Worm (Caenorhabditis elegans) whole organism, L1 larva: Measurements from ENCODE around the gene sqv-1.
A peak's percentile ranks its signal among the peaks of the same experiment; 100 is the strongest.
"Not testable (repeated sequence)": the region's sequence is repeated elsewhere in the genome, so short reads cannot be mapped to it uniquely, and the experiment has no call there.

Source experiments
- C04F5.9 ChIP-seq: sonication (generic microtip); optimal IDR thresholded peaks from 2 replicates; lab custom pipeline; 2016; ENCODE audit warnings: missing genetic modification characterization, missing compliant biosample characterization
- C16A3.4 ChIP-seq: fragments of 150-350 bp; optimal IDR thresholded peaks from 2 replicates; lab custom pipeline; 2014; ENCODE audit warnings: missing biosample characterization, missing genetic modification characterization
- C34B4.2 ChIP-seq: sonication (generic microtip); optimal IDR thresholded peaks from 2 replicates; lab custom pipeline; 2017; ENCODE audit warnings: mild to moderate bottlenecking, missing genetic modification characterization, missing compliant biosample characterization
- aha-1 ChIP-seq: fragments of 150-350 bp; optimal IDR thresholded peaks from 2 replicates; lab custom pipeline; 2014; ENCODE audit warnings: missing biosample characterization, missing genetic modification characterization
- aly-2 ChIP-seq: fragments of 150-350 bp; optimal IDR thresholded peaks from 2 replicates; lab custom pipeline; 2014; ENCODE audit warnings: missing biosample characterization, missing genetic modification characterization
- blmp-1 ChIP-seq: fragments of 150-350 bp; optimal IDR thresholded peaks from 2 replicates; lab custom pipeline; 2014; ENCODE audit warnings: missing biosample characterization, missing genetic modification characterization
- ceh-63 ChIP-seq: fragments of 200-800 bp; sonication (Bioruptor generic); optimal IDR thresholded peaks from 2 replicates; lab custom pipeline; 2018; ENCODE audit warnings: mild to moderate bottlenecking, missing genetic modification characterization, missing compliant biosample characterization
- ceh-82 ChIP-seq, 3 experiments: fragments of 150-350 bp in 1 of 3; sonication (generic microtip) in 2 of 3; optimal IDR thresholded peaks; 2 replicates each; lab custom pipeline; 2014 to 2017; ENCODE audit warnings: missing biosample characterization in 3 of 3, missing genetic modification characterization in 3 of 3
- ces-1 ChIP-seq: fragments of 150-350 bp; optimal IDR thresholded peaks from 2 replicates; lab custom pipeline; 2014; ENCODE audit warnings: missing biosample characterization, missing genetic modification reagents, missing genetic modification characterization
- dpl-1 ChIP-seq, 3 experiments: fragments of 150-350 bp in 2 of 3; sonication (generic microtip) in 1 of 3; optimal IDR thresholded peaks; 2 replicates each; lab custom pipeline; 2014 to 2017; ENCODE audit warnings: missing biosample characterization in 3 of 3, missing genetic modification characterization in 3 of 3, missing genetic modification reagents in 3 of 3
- efl-1 ChIP-seq, 4 experiments: fragments of 150-350 bp; optimal IDR thresholded peaks in 3 of 4; peaks in 1 of 4; 1 replicate in 1 of 4; 2 replicates in 3 of 4; lab custom pipeline; 2014; ENCODE audit warnings: missing biosample characterization in 2 of 4, missing genetic modification characterization in 2 of 4, missing genetic modification reagents in 2 of 4
- efl-3 ChIP-seq: fragments of 200-800 bp; sonication (Bioruptor generic); optimal IDR thresholded peaks from 2 replicates; lab custom pipeline; 2018; ENCODE audit warnings: mild to moderate bottlenecking, missing genetic modification characterization, missing compliant biosample characterization
- egl-27 ChIP-seq, 2 experiments: fragments of 150-350 bp in 1 of 2; sonication (generic microtip); optimal IDR thresholded peaks; 3 replicates each; lab custom pipeline; 2017 to 2018; ENCODE audit warnings: missing biosample characterization in 2 of 2, missing genetic modification characterization in 2 of 2, missing genetic modification reagents in 2 of 2
- ets-5 ChIP-seq: fragments of 200-800 bp; sonication (Bioruptor generic); IDR thresholded peaks from 2 replicates; pipeline ENCODE4 v1.3.6; 2022; ENCODE audit warnings: missing genetic modification characterization, missing compliant biosample characterization
- fkh-4 ChIP-seq: sonication (generic microtip); optimal IDR thresholded peaks from 2 replicates; lab custom pipeline; 2016; ENCODE audit warnings: missing compliant biosample characterization, missing genetic modification characterization, borderline replicate concordance
- fkh-8 ChIP-seq: sonication (generic microtip); optimal IDR thresholded peaks from 2 replicates; lab custom pipeline; 2016; ENCODE audit warnings: mild to moderate bottlenecking, missing genetic modification characterization, missing compliant biosample characterization
- hlh-4 ChIP-seq: sonication (generic microtip); optimal IDR thresholded peaks from 2 replicates; lab custom pipeline; 2016; ENCODE audit warnings: mild to moderate bottlenecking, missing genetic modification characterization, missing compliant biosample characterization
- jun-1 ChIP-seq: fragments of 150-350 bp; optimal IDR thresholded peaks from 2 replicates; lab custom pipeline; 2014; ENCODE audit warnings: missing biosample characterization, missing genetic modification reagents, missing genetic modification characterization
- lin-15B ChIP-seq: fragments of 150-350 bp; sonication (generic microtip); optimal IDR thresholded peaks from 3 replicates; lab custom pipeline; 2014; ENCODE audit warnings: missing biosample characterization, missing genetic modification characterization
- lin-39 ChIP-seq: fragments of 150-350 bp; optimal IDR thresholded peaks from 2 replicates; lab custom pipeline; 2014; ENCODE audit warnings: missing biosample characterization, missing genetic modification reagents, missing genetic modification characterization
- mep-1 ChIP-seq: fragments of 150-350 bp; optimal IDR thresholded peaks from 2 replicates; lab custom pipeline; 2014; ENCODE audit warnings: missing biosample characterization, missing genetic modification characterization
- nhr-20 ChIP-seq: sonication (generic microtip); optimal IDR thresholded peaks from 2 replicates; lab custom pipeline; 2016; ENCODE audit warnings: mild to moderate bottlenecking, missing genetic modification characterization, missing compliant biosample characterization
- nhr-237 ChIP-seq: fragments of 150-350 bp; optimal IDR thresholded peaks from 2 replicates; lab custom pipeline; 2014; ENCODE audit warnings: missing biosample characterization, missing genetic modification characterization
- nhr-77 ChIP-seq: fragments of 150-350 bp; optimal IDR thresholded peaks from 2 replicates; lab custom pipeline; 2014; ENCODE audit warnings: missing biosample characterization, missing genetic modification characterization
- pag-3 ChIP-seq: sonication (generic microtip); optimal IDR thresholded peaks from 2 replicates; lab custom pipeline; 2017; ENCODE audit warnings: missing genetic modification characterization, mild to moderate bottlenecking, missing compliant biosample characterization, antibody characterized with exemption, borderline replicate concordance; ENCODE audit not compliant: insufficient read depth
- pax-3 ChIP-seq: fragments of 200-800 bp; sonication (Bioruptor generic); optimal IDR thresholded peaks from 2 replicates; lab custom pipeline; 2018; ENCODE audit warnings: mild to moderate bottlenecking, missing genetic modification characterization, moderate library complexity, missing compliant biosample characterization
- skn-1 ChIP-seq: fragments of 150-350 bp; optimal IDR thresholded peaks from 2 replicates; lab custom pipeline; 2014; ENCODE audit warnings: missing biosample characterization, missing genetic modification characterization
- snu-23 ChIP-seq: sonication (generic microtip); optimal IDR thresholded peaks from 2 replicates; lab custom pipeline; 2016; ENCODE audit warnings: missing genetic modification characterization, missing compliant biosample characterization
- sox-4 ChIP-seq: sonication (generic microtip); optimal IDR thresholded peaks from 2 replicates; lab custom pipeline; 2016; ENCODE audit warnings: missing genetic modification characterization, missing compliant biosample characterization
- sptf-1 ChIP-seq: fragments of 150-350 bp; optimal IDR thresholded peaks from 2 replicates; lab custom pipeline; 2014; ENCODE audit warnings: missing biosample characterization, missing genetic modification characterization
- sup-37 ChIP-seq: fragments of 200-800 bp; sonication (Bioruptor generic); optimal IDR thresholded peaks from 2 replicates; lab custom pipeline; 2018; ENCODE audit warnings: mild to moderate bottlenecking, missing genetic modification characterization, missing compliant biosample characterization
- swsn-7 ChIP-seq: sonication (generic microtip); optimal IDR thresholded peaks from 2 replicates; lab custom pipeline; 2016; ENCODE audit warnings: missing genetic modification characterization, missing compliant biosample characterization
- unc-130 ChIP-seq: fragments of 150-350 bp; optimal IDR thresholded peaks from 2 replicates; lab custom pipeline; 2017; ENCODE audit warnings: missing biosample characterization, missing genetic modification characterization, inconsistent platforms
- unc-30 ChIP-seq: sonication (generic microtip); optimal IDR thresholded peaks from 2 replicates; lab custom pipeline; 2017; ENCODE audit warnings: missing biosample characterization, missing genetic modification characterization
- unc-86 ChIP-seq: sonication (generic microtip); optimal IDR thresholded peaks from 2 replicates; lab custom pipeline; 2016; ENCODE audit warnings: missing genetic modification characterization, missing compliant biosample characterization
- vab-15 ChIP-seq: sonication (generic microtip); optimal IDR thresholded peaks from 2 replicates; lab custom pipeline; 2017; ENCODE audit warnings: missing genotype, mild to moderate bottlenecking, missing genetic modification characterization, missing compliant biosample characterization
- xbp-1 ChIP-seq: sonication (generic microtip); optimal IDR thresholded peaks from 2 replicates; lab custom pipeline; 2016; ENCODE audit warnings: missing genetic modification characterization, missing compliant biosample characterization

sqv-1 gene

DNA sequence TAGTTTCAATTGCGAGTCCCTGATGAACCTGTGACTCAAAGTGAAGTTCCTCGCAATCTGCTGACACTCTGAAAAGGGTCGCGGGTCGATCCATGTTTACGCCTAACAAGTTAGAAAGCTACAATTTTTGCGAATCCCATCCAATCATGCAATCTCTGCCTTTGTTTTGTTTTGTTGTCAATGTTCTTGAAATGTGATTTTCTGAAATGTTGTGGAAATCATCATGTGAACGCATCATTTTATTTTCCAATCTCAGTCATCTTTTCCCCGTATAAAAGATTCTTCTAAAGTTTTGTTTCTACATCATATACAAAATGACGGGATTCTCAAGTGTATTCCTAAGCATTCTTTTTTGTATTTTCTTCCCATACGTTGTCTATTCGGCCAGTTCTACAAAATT lies 12.8 kb upstream of the sqv-1 start, which contains the start of gene F17E9.4:
TSS of gene F17E9.4 (plus strand) at position 301 of the 400 bp plus-strand sequence.
- TF ChIP-seq C34B4.2 (tag; lab: Kevin White, UChicago) (no peak), xbp-1 (tag; lab: Kevin White, UChicago) (no peak), mep-1 (tag; lab: Kevin White, UChicago) (no peak), nhr-237 (tag; lab: Kevin White, UChicago) (no peak), sup-37 (GFP tag; lab: Kevin White, UChicago) (no peak), fkh-8 (tag; lab: Kevin White, UChicago) (no peak), fkh-4 (tag; lab: Kevin White, UChicago) (no peak), hlh-4 (tag; lab: Kevin White, UChicago) (no peak), C04F5.9 (tag; lab: Kevin White, UChicago) (no peak), nhr-77 (no peak), lin-39 (no peak), snu-23 (GFP tag; lab: Kevin White, UChicago) (no peak), blmp-1 (tag; lab: Kevin White, UChicago) (no peak), ceh-82 (tag; optimal IDR thresholded peaks at IDR 0.05; lab: Kevin White, UChicago) (no peak), aly-2 (tag; lab: Kevin White, UChicago) (no peak), swsn-7 (tag; lab: Kevin White, UChicago) (no peak)

DNA sequence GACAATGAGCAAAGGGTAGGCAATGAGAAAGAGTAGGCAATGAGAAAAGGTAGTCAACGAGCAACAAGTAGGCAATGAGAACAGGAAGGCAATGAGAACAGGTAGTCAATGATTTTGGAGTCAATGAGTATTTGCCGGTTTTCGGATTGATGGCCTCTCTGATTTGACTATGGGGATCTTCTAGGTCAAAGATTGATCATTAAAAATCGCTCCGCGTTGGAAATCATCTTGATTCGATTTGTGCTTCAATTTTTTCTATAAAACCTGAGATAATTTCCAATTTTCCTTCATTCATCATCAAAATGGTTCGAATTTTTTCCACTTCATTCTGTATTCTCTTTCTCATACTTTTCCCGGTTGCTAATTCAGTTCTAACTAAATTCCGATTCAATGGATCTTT lies 8.9 kb upstream of the sqv-1 start, which contains the start of gene F17E9.16:
TSS of gene F17E9.16 (plus strand) at position 301 of the 400 bp plus-strand sequence.
- not testable (repeated sequence) for TF ChIP-seq efl-1 (optimal IDR thresholded peaks at IDR 0.05; lab: Kevin White, UChicago); efl-1 (GFP tag; optimal IDR thresholded peaks at IDR 0.05 in 1 of 2; lab: Kevin White, UChicago); C16A3.4 (tag; lab: Kevin White, UChicago); ets-5 (GFP tag; lab: Robert Waterston, UW)
- TF ChIP-seq, all 84 proteins: peak for 0; not testable (repeated sequence) for 84

DNA sequence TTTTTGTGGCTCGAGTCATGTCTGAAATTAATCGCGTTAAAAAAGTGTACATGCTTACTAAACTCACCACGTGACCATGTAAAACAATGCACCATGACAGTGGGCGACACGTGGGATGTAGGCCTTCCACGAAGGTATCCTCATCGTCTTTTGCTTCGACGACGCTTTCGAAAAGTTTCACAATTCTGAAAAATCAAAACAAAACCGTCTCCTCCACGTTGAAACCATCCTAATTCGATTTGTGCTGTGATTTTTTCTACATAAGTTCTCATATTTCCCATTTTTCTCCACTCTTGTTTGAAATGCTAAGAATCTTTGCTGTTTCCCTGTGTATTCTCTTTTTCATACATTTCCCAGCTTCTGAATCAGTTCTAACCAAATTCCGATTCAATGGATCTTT lies 6.3 kb upstream of the sqv-1 start, which contains the start of gene F17E9.3:
TSS of gene F17E9.3 (plus strand) at position 301 of the 400 bp plus-strand sequence.
- TF ChIP-seq egl-27 (tag; optimal IDR thresholded peaks at IDR 0.05; lab: Kevin White, UChicago): no peak
- TF ChIP-seq skn-1: no peak
- TF ChIP-seq unc-30 (tag; lab: Kevin White, UChicago): no peak
- no peak for TF ChIP-seq sptf-1 (tag; lab: Kevin White, UChicago)
- no peak for TF ChIP-seq ceh-63
- no peak for TF ChIP-seq vab-15 (tag; lab: Kevin White, UChicago)
- no peak for TF ChIP-seq blmp-1 (tag; lab: Kevin White, UChicago)
- TF ChIP-seq pag-3 (tag; lab: Kevin White, UChicago): no peak
- TF ChIP-seq unc-86 (tag; lab: Kevin White, UChicago): no peak
- TF ChIP-seq lin-15B (tag; lab: Kevin White, UChicago): no peak
- no peak for TF ChIP-seq unc-130 (tag; lab: Kevin White, UChicago)
- TF ChIP-seq jun-1 (tag; lab: Kevin White, UChicago): no peak
- TF ChIP-seq dpl-1 (GFP tag; optimal IDR thresholded peaks at IDR 0.05; lab: Kevin White, UChicago): no peak
- no peak for TF ChIP-seq aha-1 (tag; lab: Kevin White, UChicago)
- no peak for TF ChIP-seq nhr-20
- TF ChIP-seq ces-1: no peak
- TF ChIP-seq sox-4: no peak
- TF ChIP-seq pax-3 (tag; lab: Kevin White, UChicago): no peak
- TF ChIP-seq aly-2 (tag; lab: Kevin White, UChicago): no peak

DNA sequence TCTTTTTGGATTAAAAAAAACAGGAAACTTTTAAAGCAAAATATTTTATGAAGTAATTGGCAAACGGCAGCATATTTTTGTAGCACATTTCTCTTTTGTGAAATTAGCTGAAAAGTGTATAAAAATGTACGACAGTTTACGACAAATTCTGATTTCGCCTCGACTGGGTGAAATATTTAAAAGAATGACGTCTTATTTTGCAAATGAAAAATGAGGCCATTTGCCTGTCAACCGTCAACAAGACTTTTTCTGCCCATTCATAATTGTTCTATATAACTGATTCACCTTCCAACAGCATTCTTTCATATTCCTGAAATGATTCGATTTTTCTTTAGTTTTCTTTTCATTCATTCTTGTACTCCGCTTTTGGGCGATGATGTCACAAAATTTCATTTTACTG lies 5.3 kb upstream of the sqv-1 start, which contains the start of the genes F17E9.2 and col-116:
TSS of gene F17E9.2 (plus strand) at position 301 of the 400 bp plus-strand sequence.
TSS of gene col-116 (plus strand) at position 315 of the 400 bp plus-strand sequence.
- TF ChIP-seq sup-37 (GFP tag; lab: Kevin White, UChicago) (no peak), efl-1 (optimal IDR thresholded peaks at IDR 0.05; lab: Kevin White, UChicago) (no peak), efl-1 (GFP tag; optimal IDR thresholded peaks at IDR 0.05 in 1 of 2; lab: Kevin White, UChicago) (peak in 1 of 2 experiments; percentile 60), efl-3 (GFP tag; lab: Kevin White, UChicago) (no peak)
